Worm (Caenorhabditis elegans) whole organism, L4 larva: ENCODE results near the gene F17E9.15.

Source experiments
- R02D3.7 ChIP-seq: fragments of 150-350 bp; sonication (generic microtip); optimal IDR thresholded peaks from 3 replicates; lab custom pipeline; 2014; ENCODE audit warnings: missing biosample characterization, missing genetic modification characterization
- daf-8 ChIP-seq: fragments of 200-800 bp; sonication (Bioruptor generic); IDR thresholded peaks from 2 replicates; pipeline ENCODE4 v1.3.6; 2022; ENCODE audit warnings: missing genetic modification characterization, missing compliant biosample characterization
- egl-27 ChIP-seq: sonication (generic microtip); optimal IDR thresholded peaks from 3 replicates; lab custom pipeline; 2017; ENCODE audit warnings: missing biosample characterization, missing genetic modification reagents, missing genetic modification characterization
- nhr-111 ChIP-seq: fragments of 200-800 bp; sonication (Bioruptor generic); optimal IDR thresholded peaks from 2 replicates; lab custom pipeline; 2018; ENCODE audit warnings: mild to moderate bottlenecking, missing genetic modification characterization, missing compliant biosample characterization
- pha-4 ChIP-seq, 2 experiments: fragments of 150-350 bp in 1 of 2; fragments of 200-800 bp in 1 of 2; sonication (Bioruptor generic) in 1 of 2; IDR thresholded peaks in 1 of 2; optimal IDR thresholded peaks in 1 of 2; 2 replicates each; pipeline versions ENCODE4 v1.3.6 to Lab custom; 2014 to 2022; ENCODE audit warnings: missing genetic modification characterization in 2 of 2, missing genetic modification reagents in 2 of 2, missing biosample characterization in 1 of 2, missing compliant biosample characterization in 1 of 2
- spr-1 ChIP-seq: sonication (generic microtip); optimal IDR thresholded peaks from 2 replicates; lab custom pipeline; 2016; ENCODE audit warnings: mild to moderate bottlenecking, missing genetic modification characterization, missing compliant biosample characterization
- unc-62 ChIP-seq, 3 experiments: fragments of 150-350 bp in 1 of 3; sonication (generic microtip); optimal IDR thresholded peaks in 2 of 3; peaks in 1 of 3; 1 replicate in 1 of 3; 2 replicates in 2 of 3; lab custom pipeline; 2014 to 2017; ENCODE audit warnings: missing biosample characterization in 3 of 3, missing genetic modification characterization in 3 of 3, missing genetic modification reagents in 3 of 3, missing genotype in 1 of 3
- zfp-3 ChIP-seq: fragments of 200-800 bp; sonication (Bioruptor generic); conservative IDR thresholded peaks from 2 replicates; pipeline ENCODE4 v1.3.6; 2022; ENCODE audit warnings: missing genetic modification reagents, missing genetic modification characterization, missing compliant biosample characterization

DNA sequence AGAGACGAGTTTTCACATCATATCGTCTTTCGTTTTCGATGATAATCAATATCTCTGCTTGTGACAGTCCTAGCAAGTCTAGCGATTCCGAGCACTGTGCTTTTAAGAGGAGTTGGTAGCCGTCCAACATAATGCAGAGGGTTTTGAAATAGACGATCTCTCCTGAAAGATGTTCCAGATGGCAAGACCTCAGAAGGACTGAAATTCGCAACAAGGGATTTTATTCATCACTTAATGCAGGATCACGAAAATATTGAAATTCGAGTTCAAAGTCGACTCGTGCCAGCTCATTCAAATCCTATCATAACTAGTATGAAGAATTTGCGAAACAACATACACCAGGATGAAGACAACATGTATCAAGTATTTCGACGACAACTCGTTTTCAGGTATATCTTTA lies 30.3 kb downstream of the F17E9.15 start, which contains the start of gene D2096.7:
- TF ChIP-seq egl-27 (tag; lab: Kevin White, UChicago) (no peak), nhr-111 (GFP tag; lab: Kevin White, UChicago) (no peak), zfp-3 (GFP tag; lab: Robert Waterston, UW) (0 out of 2 replicates have a peak, but pooled peaks have one; percentile 36), daf-8 (GFP tag; lab: Robert Waterston, UW) (no peak), pha-4 (GFP tag; IDR thresholded peaks at IDR 0.05; lab: Robert Waterston, UW) (peak; percentile 74), pha-4 (tag; optimal IDR thresholded peaks at IDR 0.05; lab: Kevin White, UChicago) (no peak), R02D3.7 (tag; lab: Kevin White, UChicago) (no peak), unc-62 (GFP tag; optimal IDR thresholded peaks at IDR 0.05 in 1 of 2; lab: Kevin White, UChicago) (no peak), unc-62 (tag; optimal IDR thresholded peaks at IDR 0.05; lab: Kevin White, UChicago) (no peak), spr-1 (peak; percentile 33)
